Fruit fly (Drosophila melanogaster) whole organism, embryonic: Measurements from ENCODE around the gene CG4645.

Experiments
- CG15011 ChIP-seq: fragments of 200-800 bp; sonication (Bioruptor generic); optimal IDR thresholded peaks from 3 replicates; lab custom pipeline; 2018; ENCODE audit warnings: missing biosample characterization, mild to moderate bottlenecking, missing genetic modification characterization
- CG31441 ChIP-seq: fragments of 200-800 bp; sonication (Bioruptor generic); IDR thresholded peaks from 2 replicates; pipeline ENCODE4 v1.3.6; 2022; ENCODE audit warnings: missing biosample characterization, missing genetic modification characterization
- CG32532 ChIP-seq: fragments of 200-800 bp; sonication (Bioruptor generic); IDR thresholded peaks from 2 replicates; pipeline ENCODE4 v1.3.6; 2022; ENCODE audit warnings: missing biosample characterization, missing genetic modification characterization
- CG34422 ChIP-seq: fragments of 200-800 bp; sonication (Bioruptor generic); IDR thresholded peaks from 3 replicates; pipeline ENCODE4 v1.3.6; 2022; ENCODE audit warnings: missing biosample characterization, missing genetic modification characterization
- CG6654 ChIP-seq: fragments of 200-800 bp; sonication (Bioruptor generic); optimal IDR thresholded peaks from 2 replicates; lab custom pipeline; 2017; ENCODE audit warnings: missing biosample characterization, mild to moderate bottlenecking, missing genetic modification characterization
- CG7556 ChIP-seq: fragments of 200-800 bp; sonication (Bioruptor generic); optimal IDR thresholded peaks from 2 replicates; lab custom pipeline; 2017; ENCODE audit warnings: missing biosample characterization, mild to moderate bottlenecking, missing genetic modification characterization
- CoRest ChIP-seq: fragments of 200-800 bp; sonication (Bioruptor generic); optimal IDR thresholded peaks from 3 replicates; lab custom pipeline; 2018; ENCODE audit warnings: missing biosample characterization, mild to moderate bottlenecking, missing genetic modification characterization, moderate library complexity
- D ChIP-seq, 2 experiments: fragments of 200-800 bp in 1 of 2; fragments of >200 bp in 1 of 2; sonication (Bioruptor generic) in 1 of 2; optimal IDR thresholded peaks; 2 replicates in 1 of 2; 3 replicates in 1 of 2; lab custom pipeline; 2017; ENCODE audit warnings: mild to moderate bottlenecking in 1 of 2, missing biosample characterization in 1 of 2, missing genetic modification characterization in 1 of 2, missing genetic modification reagents in 1 of 2
- Doc3 ChIP-seq: fragments of 200-800 bp; sonication (Bioruptor generic); IDR thresholded peaks from 3 replicates; pipeline ENCODE4 v1.3.6; 2022; ENCODE audit warnings: missing biosample characterization, missing genetic modification characterization; ENCODE audit not compliant: partially characterized antibody
- HHEX ChIP-seq: fragments of 200-800 bp; sonication (Bioruptor generic); optimal IDR thresholded peaks from 3 replicates; lab custom pipeline; 2017; ENCODE audit warnings: missing biosample characterization, mild to moderate bottlenecking, missing genetic modification characterization, missing genetic modification reagents
- Sox100B ChIP-seq: fragments of 200-800 bp; sonication (Bioruptor generic); optimal IDR thresholded peaks from 3 replicates; lab custom pipeline; 2018; ENCODE audit warnings: missing biosample characterization, mild to moderate bottlenecking, missing genetic modification characterization
- hth ChIP-seq: fragments of >200 bp; optimal IDR thresholded peaks from 2 replicates; lab custom pipeline; 2017; ENCODE audit warnings: inconsistent platforms

CG4645 gene

dm6 chrX:12957412-12957895, 47.7 kb downstream of the CG4645 start, which contains the start of gene hec (continued):
- TF ChIP-seq CoRest (peak; percentile 9), Doc3 (GFP tag; lab: Robert Waterston, UW) (no peak), CG7556 (GFP tag; lab: Kevin White, UChicago) (peak; percentile 7), Sox100B (GFP tag; lab: Kevin White, UChicago) (no peak), CG31441 (GFP tag; lab: Robert Waterston, UW) (peak; percentile 29; the same call in 1 of the 2 replicates), CG32532 (GFP tag; lab: Robert Waterston, UW) (0 out of 2 replicates have a peak, but pooled peaks have one; percentile 9), CG15011 (GFP tag; lab: Kevin White, UChicago) (no peak), HHEX (GFP tag; lab: Kevin White, UChicago) (peak; percentile 22)

- TF ChIP-seq CG6654 (GFP tag; lab: Kevin White, UChicago) (no peak), hth (no peak), D (optimal IDR thresholded peaks at IDR 0.05; lab: Kevin White, UChicago) (no peak), D (GFP tag; optimal IDR thresholded peaks at IDR 0.05; lab: Kevin White, UChicago) (no peak), CG34422 (GFP tag; lab: Robert Waterston, UW) (no peak)
Observed at dm6 chrX:12958920-12959319, 49.2 kb downstream of the CG4645 start, which contains the start of gene CG32642. Gene CG32642 (plus strand): TSS chrX:12959220.
